Worm (Caenorhabditis elegans) whole organism, late embryonic: ENCODE results near the gene F02C12.1.

Experiments
- C38D4.7 ChIP-seq: fragments of 200-800 bp; sonication (Bioruptor generic); optimal IDR thresholded peaks from 2 replicates; lab custom pipeline; 2018; ENCODE audit warnings: mild to moderate bottlenecking, missing genetic modification characterization, moderate library complexity, missing compliant biosample characterization
- ama-1 ChIP-seq: fragments of 150-350 bp; optimal IDR thresholded peaks from 2 replicates; lab custom pipeline; 2014
- gmeb-2 ChIP-seq: sonication (generic microtip); optimal IDR thresholded peaks from 2 replicates; lab custom pipeline; 2016; ENCODE audit warnings: missing genetic modification characterization, inconsistent platforms, missing compliant biosample characterization
- pag-3 ChIP-seq: sonication (generic microtip); optimal IDR thresholded peaks from 2 replicates; lab custom pipeline; 2016; ENCODE audit warnings: missing compliant biosample characterization, missing genetic modification characterization, borderline replicate concordance
- unc-3 ChIP-seq, 2 experiments: fragments of 200-800 bp in 1 of 2; sonication (Bioruptor generic) in 1 of 2; sonication (generic microtip) in 1 of 2; conservative IDR thresholded peaks in 1 of 2; optimal IDR thresholded peaks in 1 of 2; 2 replicates each; pipeline versions ENCODE4 v1.3.6 to Lab custom; 2016 to 2022; ENCODE audit warnings: missing compliant biosample characterization in 2 of 2, missing genetic modification characterization in 2 of 2, missing genetic modification reagents in 1 of 2

DNA sequence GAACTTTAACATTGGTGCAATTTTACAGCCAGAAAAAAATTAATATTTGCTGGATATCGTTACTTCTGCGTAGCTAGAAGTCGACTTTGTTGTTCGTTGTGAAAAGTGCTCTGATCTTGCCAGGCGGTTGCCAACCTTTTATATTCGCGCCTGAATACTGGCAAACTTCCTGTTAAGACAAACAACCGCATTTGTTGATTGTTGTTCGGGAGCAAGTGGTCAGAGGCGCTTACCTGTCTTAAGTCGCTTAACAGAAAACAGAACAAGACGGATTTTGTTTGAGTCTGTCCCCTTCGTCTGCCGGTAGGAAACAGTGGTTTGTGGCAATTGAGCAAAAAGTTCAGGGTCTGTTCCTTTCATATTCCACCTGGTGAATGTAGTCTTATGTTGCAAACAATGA is 39.4 kb upstream of the F02C12.1 start, which contains the start of gene C49F8.15:
- no peak for TF ChIP-seq C38D4.7 (GFP tag; lab: Kevin White, UChicago)
- TF ChIP-seq pag-3 (tag; lab: Kevin White, UChicago) = no peak
- no peak for TF ChIP-seq ama-1
- TF ChIP-seq unc-3 (GFP tag; conservative IDR thresholded peaks at IDR 0.05; lab: Robert Waterston, UW) = no peak
- TF ChIP-seq unc-3 (tag; optimal IDR thresholded peaks at IDR 0.05; lab: Kevin White, UChicago) = no peak
- no peak for TF ChIP-seq gmeb-2
